Worm (Caenorhabditis elegans): ENCODE measurements around the gene srb-16.

ce11 chrII:5154540-5154939, 3.8 kb upstream of the srb-16 start, which contains the start of gene srb-12:
- TF ChIP-seq snpc-4 (tag; optimal IDR thresholded peaks at IDR 0.05), result no peak
- no peak for TF ChIP-seq lin-13 (tag; optimal IDR thresholded peaks at IDR 0.05)
- no peak for TF ChIP-seq nhr-237 (tag; optimal IDR thresholded peaks at IDR 0.05)
- no peak for TF ChIP-seq mep-1 (tag; optimal IDR thresholded peaks at IDR 0.05)
- TF ChIP-seq drap-1 (GFP tag; optimal IDR thresholded peaks at IDR 0.05), result no peak
- TF ChIP-seq unc-62 (GFP tag; optimal IDR thresholded peaks at IDR 0.05), result no peak
- no peak for TF ChIP-seq nhr-28 (tag; optimal IDR thresholded peaks at IDR 0.05)

Data from whole organism, mixed stage, embryonic.